Worm (Caenorhabditis elegans): ENCODE data around the gene xbp-1.
A peak's percentile ranks its signal among the peaks of the same experiment; 100 is the strongest.

ce11 chrIII:4237660-4238059 is 44.1 kb downstream of the xbp-1 start:
- TF ChIP-seq klf-2 (GFP tag; conservative IDR thresholded peaks at IDR 0.05) (no peak), cog-1 (tag; optimal IDR thresholded peaks at IDR 0.05) (peak; percentile 89)

Data from whole organism, midembryonic.